Fruit fly (Drosophila melanogaster) whole organism, pupa: ENCODE data around the gene CG14331.

Experiments used
- CG10348 ChIP-seq: fragments of 200-800 bp; sonication (Bioruptor generic); IDR thresholded peaks from 2 replicates; pipeline ENCODE4 v1.3.6; 2022; ENCODE audit warnings: missing biosample characterization, missing genetic modification characterization
- CG12605 ChIP-seq: fragments of 200-800 bp; sonication (Bioruptor generic); IDR thresholded peaks from 2 replicates; pipeline ENCODE4 v1.3.6; 2022; ENCODE audit warnings: missing biosample characterization, missing genetic modification characterization
- CG13204 ChIP-seq: fragments of 200-800 bp; sonication (Bioruptor generic); optimal IDR thresholded peaks from 2 replicates; lab custom pipeline; 2018; ENCODE audit warnings: missing biosample characterization, mild to moderate bottlenecking, missing genetic modification characterization, moderate library complexity
- CG14655 ChIP-seq: fragments of 200-800 bp; sonication (Bioruptor generic); optimal IDR thresholded peaks from 3 replicates; lab custom pipeline; 2017; ENCODE audit warnings: mild to moderate bottlenecking, missing biosample characterization, missing genetic modification reagents, missing genetic modification characterization
- CG15710 ChIP-seq: fragments of 200-800 bp; sonication (Bioruptor generic); optimal IDR thresholded peaks from 2 replicates; lab custom pipeline; 2018; ENCODE audit warnings: missing biosample characterization, mild to moderate bottlenecking, missing genetic modification characterization, moderate library complexity
- CG17806 ChIP-seq: fragments of 200-800 bp; sonication (Bioruptor generic); optimal IDR thresholded peaks from 2 replicates; lab custom pipeline; 2018; ENCODE audit warnings: missing biosample characterization, mild to moderate bottlenecking, missing genetic modification characterization, moderate library complexity
- CG32121 ChIP-seq: fragments of 200-800 bp; sonication (Bioruptor generic); IDR thresholded peaks from 2 replicates; pipeline ENCODE4 v1.3.6; 2022; ENCODE audit warnings: missing biosample characterization, missing genetic modification characterization
- CG34367 ChIP-seq: fragments of 200-800 bp; sonication (Bioruptor generic); optimal IDR thresholded peaks from 2 replicates; lab custom pipeline; 2018; ENCODE audit warnings: missing biosample characterization, mild to moderate bottlenecking, missing genetic modification characterization
- CG4496 ChIP-seq: fragments of 200-800 bp; sonication (Bioruptor generic); IDR thresholded peaks from 3 replicates; pipeline ENCODE4 v1.3.6; 2022; ENCODE audit warnings: missing biosample characterization, missing genetic modification characterization
- CG8159 ChIP-seq: fragments of 200-800 bp; sonication (Bioruptor generic); optimal IDR thresholded peaks from 3 replicates; lab custom pipeline; 2018; ENCODE audit warnings: missing biosample characterization, mild to moderate bottlenecking, missing genetic modification characterization, moderate library complexity
- CG8301 ChIP-seq: fragments of 200-800 bp; sonication (Bioruptor generic); optimal IDR thresholded peaks from 2 replicates; lab custom pipeline; 2018; ENCODE audit warnings: missing biosample characterization, mild to moderate bottlenecking, missing genetic modification characterization
- CG9948 ChIP-seq: fragments of 200-800 bp; sonication (Bioruptor generic); optimal IDR thresholded peaks from 2 replicates; lab custom pipeline; 2018; ENCODE audit warnings: missing biosample characterization, mild to moderate bottlenecking, missing genetic modification characterization, moderate library complexity
- D1 ChIP-seq: fragments of 200-800 bp; sonication (Bioruptor generic); optimal IDR thresholded peaks from 2 replicates; lab custom pipeline; 2018; ENCODE audit warnings: missing biosample characterization, mild to moderate bottlenecking, missing genetic modification characterization, moderate library complexity
- EcR ChIP-seq: fragments of 200-800 bp; sonication (Bioruptor generic); optimal IDR thresholded peaks from 3 replicates; lab custom pipeline; 2019; ENCODE audit warnings: missing biosample characterization, missing genetic modification characterization, mild to moderate bottlenecking, moderate library complexity, missing genetic modification reagents
- Ets98B ChIP-seq: fragments of 200-800 bp; sonication (Bioruptor generic); IDR thresholded peaks from 2 replicates; pipeline ENCODE4 v1.3.6; 2022; ENCODE audit warnings: missing biosample characterization, missing genetic modification characterization
- Pif1A ChIP-seq: fragments of 200-800 bp; sonication (Bioruptor generic); optimal IDR thresholded peaks from 3 replicates; lab custom pipeline; 2016; ENCODE audit warnings: missing biosample characterization, missing genetic modification characterization
- Pif1B ChIP-seq: fragments of 200-800 bp; sonication (Bioruptor generic); optimal IDR thresholded peaks from 3 replicates; lab custom pipeline; 2016; ENCODE audit warnings: missing biosample characterization, missing genetic modification characterization
- Snoo ChIP-seq: fragments of 200-800 bp; sonication (Bioruptor generic); optimal IDR thresholded peaks from 3 replicates; lab custom pipeline; 2017; ENCODE audit warnings: missing biosample characterization, mild to moderate bottlenecking, missing genetic modification characterization, inconsistent platforms
- fd96Ca ChIP-seq: fragments of 200-800 bp; sonication (Bioruptor generic); IDR thresholded peaks from 3 replicates; pipeline ENCODE4 v1.3.6; 2022; ENCODE audit warnings: missing biosample characterization, missing genetic modification characterization
- gl ChIP-seq: fragments of 200-800 bp; sonication (Bioruptor generic); optimal IDR thresholded peaks from 2 replicates; lab custom pipeline; 2018; ENCODE audit warnings: missing biosample characterization, mild to moderate bottlenecking, missing genetic modification characterization
- rn ChIP-seq: fragments of 200-800 bp; sonication (Bioruptor generic); IDR thresholded peaks from 2 replicates; pipeline ENCODE4 v1.3.6; 2022; ENCODE audit warnings: missing biosample characterization, missing genetic modification characterization

Gene CG14331

dm6 chr3R:17403618-17404017 is 36.9 kb downstream of the CG14331 start, which contains the start of gene CG34280:
Gene CG34280 (minus strand): TSS chr3R:17403718.
- TF ChIP-seq Ets98B (GFP tag; lab: Robert Waterston, UW) (no peak), Snoo (tag; lab: Kevin White, UChicago) (no peak), D1 (no peak), fd96Ca (GFP tag; lab: Robert Waterston, UW) (no peak), CG14655 (GFP tag; lab: Kevin White, UChicago) (no peak), Pif1A (GFP tag; lab: Kevin White, UChicago) (no peak), CG15710 (tag; lab: Kevin White, UChicago) (no peak), CG4496 (no peak), Pif1B (no peak), CG8159 (no peak), CG12605 (no peak), CG13204 (GFP tag; lab: Kevin White, UChicago) (no peak), CG32121 (GFP tag; lab: Robert Waterston, UW) (no peak), rn (GFP tag; lab: Robert Waterston, UW) (no peak), EcR (GFP tag; lab: Kevin White, UChicago) (no peak), gl (tag; lab: Kevin White, UChicago) (no peak), CG17806 (tag; lab: Kevin White, UChicago) (no peak), CG9948 (tag; lab: Kevin White, UChicago) (no peak), CG10348 (GFP tag; lab: Robert Waterston, UW) (no peak), CG8301 (tag; lab: Kevin White, UChicago) (no peak)

DNA sequence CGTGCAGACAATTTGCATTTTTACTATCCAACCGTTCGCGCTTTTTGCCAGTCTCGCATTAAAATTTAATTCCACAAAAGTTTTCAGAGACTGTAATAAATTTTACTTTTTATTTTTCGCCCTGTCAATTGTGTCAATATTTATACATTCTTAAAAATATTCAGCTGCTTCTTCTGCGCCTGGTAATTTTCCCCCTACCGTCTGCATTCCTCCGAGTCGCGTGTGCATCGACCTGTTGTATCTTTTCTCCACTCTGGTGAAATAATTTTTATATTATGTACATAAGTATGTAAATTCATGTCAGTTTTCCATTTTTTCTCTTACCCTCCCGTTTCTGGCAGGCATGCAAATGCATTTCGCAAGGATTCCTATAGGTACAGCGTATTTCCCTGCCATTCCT is 37.3 kb downstream of the CG14331 start, which contains the start of gene CG34279:
Gene CG34279, minus strand, starts transcription at position 101 of the 400 bp plus-strand sequence.
- TF ChIP-seq rn (GFP tag; lab: Robert Waterston, UW) (no peak), Snoo (tag; lab: Kevin White, UChicago) (no peak), gl (tag; lab: Kevin White, UChicago) (no peak), CG10348 (GFP tag; lab: Robert Waterston, UW) (no peak), CG8159 (no peak), CG13204 (GFP tag; lab: Kevin White, UChicago) (no peak), CG32121 (GFP tag; lab: Robert Waterston, UW) (no peak), EcR (GFP tag; lab: Kevin White, UChicago) (no peak), CG9948 (tag; lab: Kevin White, UChicago) (no peak), CG14655 (GFP tag; lab: Kevin White, UChicago) (no peak), CG15710 (tag; lab: Kevin White, UChicago) (no peak), CG12605 (no peak), D1 (no peak), fd96Ca (GFP tag; lab: Robert Waterston, UW) (no peak), CG4496 (no peak)

- TF ChIP-seq CG14655 (GFP tag; lab: Kevin White, UChicago): peak; percentile 25
- no peak for TF ChIP-seq CG8301 (tag; lab: Kevin White, UChicago)
- TF ChIP-seq Ets98B (GFP tag; lab: Robert Waterston, UW): peak; percentile 41
- no peak for TF ChIP-seq CG8159
- peak; percentile 79 for TF ChIP-seq CG4496
- no peak for TF ChIP-seq CG12605
- peak; percentile 40; the same call in 1 of the 2 replicates for TF ChIP-seq rn (GFP tag; lab: Robert Waterston, UW)
- no peak for TF ChIP-seq CG13204 (GFP tag; lab: Kevin White, UChicago)
- TF ChIP-seq Snoo (tag; lab: Kevin White, UChicago): no peak
- no peak for TF ChIP-seq CG10348 (GFP tag; lab: Robert Waterston, UW)
- no peak for TF ChIP-seq CG34367
- peak; percentile 42; the same call in 2 of the 3 replicates for TF ChIP-seq fd96Ca (GFP tag; lab: Robert Waterston, UW)
- no peak for TF ChIP-seq CG17806 (tag; lab: Kevin White, UChicago)
- peak; percentile 7 for TF ChIP-seq Pif1A (GFP tag; lab: Kevin White, UChicago)
- TF ChIP-seq, all 21 proteins: peak for 6
Measured at dm6 chr3R:17402434-17402833, 38.1 kb downstream of the CG14331 start, which contains the start of gene Sur-8. Gene Sur-8 (minus strand): TSS chr3R:17402515.

DNA sequence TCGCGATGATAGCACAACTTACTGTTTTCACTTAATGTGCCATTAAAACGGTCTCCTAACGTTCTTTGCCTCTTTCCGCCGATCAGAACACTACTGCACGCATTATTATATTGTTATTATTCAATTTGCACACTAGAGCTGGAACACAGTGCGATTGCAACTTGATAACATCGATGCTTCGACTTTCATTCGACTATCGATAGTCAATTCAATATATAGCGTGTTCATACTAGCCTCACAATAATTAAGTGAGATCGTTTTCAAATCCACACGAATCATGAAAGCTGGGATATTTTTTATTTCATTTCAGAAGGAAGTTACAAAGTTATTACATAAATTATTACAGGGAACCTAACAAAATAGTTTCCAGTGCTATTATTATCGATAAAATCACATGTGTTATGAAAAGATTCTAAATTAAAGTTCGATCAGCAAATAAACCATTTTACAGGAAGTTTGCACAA is 39.2 kb downstream of the CG14331 start:
- TF ChIP-seq gl (tag; lab: Kevin White, UChicago) (no peak), Pif1B (no peak), CG32121 (GFP tag; lab: Robert Waterston, UW) (peak; percentile 31; the same call in 1 of the 2 replicates), D1 (peak; percentile 8), Snoo (tag; lab: Kevin White, UChicago) (peak; percentile 7), CG4496 (peak; percentile 57; the same call in 1 of the 3 replicates), Ets98B (GFP tag; lab: Robert Waterston, UW) (peak; percentile 37; the same call in 1 of the 2 replicates)

dm6 chr3R:17400675-17401118 is 39.8 kb downstream of the CG14331 start:
- TF ChIP-seq D1 (peak; percentile 17), CG14655 (GFP tag; lab: Kevin White, UChicago) (peak; percentile 83), CG8301 (tag; lab: Kevin White, UChicago) (peak; percentile 84), CG17806 (tag; lab: Kevin White, UChicago) (peak; percentile 75), Pif1A (GFP tag; lab: Kevin White, UChicago) (peak; percentile 83), gl (tag; lab: Kevin White, UChicago) (peak; percentile 44), CG4496 (peak; percentile 66; the same call in 1 of the 3 replicates), CG32121 (GFP tag; lab: Robert Waterston, UW) (peak; percentile 59), CG8159 (peak; percentile 78), CG15710 (tag; lab: Kevin White, UChicago) (peak; percentile 48), CG9948 (tag; lab: Kevin White, UChicago) (peak; percentile 69), CG10348 (GFP tag; lab: Robert Waterston, UW) (no peak), EcR (GFP tag; lab: Kevin White, UChicago) (no peak), rn (GFP tag; lab: Robert Waterston, UW) (no peak), CG34367 (peak; percentile 27), fd96Ca (GFP tag; lab: Robert Waterston, UW) (no peak), CG13204 (GFP tag; lab: Kevin White, UChicago) (no peak), CG12605 (peak; percentile 58), Snoo (tag; lab: Kevin White, UChicago) (no peak), Ets98B (GFP tag; lab: Robert Waterston, UW) (peak; percentile 36; the same call in 1 of the 2 replicates), Pif1B (peak; percentile 50)
